Fruit fly (Drosophila melanogaster): ENCODE measurements around the gene Ir76a.

DNA sequence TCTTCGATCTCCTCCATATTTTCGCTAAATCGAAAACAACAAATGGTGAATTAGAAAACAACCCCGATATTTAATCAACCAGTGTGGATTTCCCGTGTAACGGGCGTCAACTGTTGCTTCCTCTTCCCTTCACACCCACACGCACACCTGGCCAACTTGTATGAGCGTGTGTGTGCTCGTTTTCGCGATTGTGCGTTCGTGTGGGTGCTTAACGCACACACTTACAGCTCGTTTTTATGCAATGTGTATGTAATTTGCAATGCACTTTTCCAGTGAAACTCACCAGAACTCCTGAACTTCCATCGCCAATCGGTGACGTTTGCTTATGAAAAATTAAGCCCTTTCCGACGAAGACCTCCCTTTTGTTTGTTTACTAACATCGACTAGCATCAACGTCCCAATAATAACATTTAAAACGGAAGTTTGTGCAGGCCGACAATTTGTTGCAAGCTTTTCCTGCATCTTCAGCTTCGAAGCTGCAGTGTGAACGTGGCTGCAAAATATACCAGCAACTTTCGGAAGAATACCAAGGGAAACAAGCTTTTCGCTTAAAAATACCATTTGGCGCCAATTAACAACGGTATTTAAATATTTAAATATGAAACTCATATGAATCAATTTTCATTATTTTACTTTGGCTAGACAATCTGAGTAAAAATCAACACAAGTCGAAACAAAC is 16.5 kb downstream of the Ir76a start, which contains the start of gene cyc:
- no peak for TF ChIP-seq h (GFP tag; optimal IDR thresholded peaks at IDR 0.05)
- no peak for TF ChIP-seq foxo (GFP tag; optimal IDR thresholded peaks at IDR 0.05)
- no peak for TF ChIP-seq usp (GFP tag; optimal IDR thresholded peaks at IDR 0.05)

Data from whole organism, wandering third instar larva.